Fruit fly (Drosophila melanogaster) whole organism, pupa: ENCODE measurements around the gene Polr2J.

Experiments
- CG9948 ChIP-seq: fragments of 200-800 bp; sonication (Bioruptor generic); optimal IDR thresholded peaks from 2 replicates; lab custom pipeline; 2018; ENCODE audit warnings: missing biosample characterization, mild to moderate bottlenecking, missing genetic modification characterization, moderate library complexity
- Pif1A ChIP-seq: fragments of 200-800 bp; sonication (Bioruptor generic); optimal IDR thresholded peaks from 3 replicates; lab custom pipeline; 2016; ENCODE audit warnings: missing biosample characterization, missing genetic modification characterization
- Snoo ChIP-seq: fragments of 200-800 bp; sonication (Bioruptor generic); optimal IDR thresholded peaks from 3 replicates; lab custom pipeline; 2017; ENCODE audit warnings: missing biosample characterization, mild to moderate bottlenecking, missing genetic modification characterization, inconsistent platforms
- gl ChIP-seq: fragments of 200-800 bp; sonication (Bioruptor generic); optimal IDR thresholded peaks from 2 replicates; lab custom pipeline; 2018; ENCODE audit warnings: missing biosample characterization, mild to moderate bottlenecking, missing genetic modification characterization

DNA sequence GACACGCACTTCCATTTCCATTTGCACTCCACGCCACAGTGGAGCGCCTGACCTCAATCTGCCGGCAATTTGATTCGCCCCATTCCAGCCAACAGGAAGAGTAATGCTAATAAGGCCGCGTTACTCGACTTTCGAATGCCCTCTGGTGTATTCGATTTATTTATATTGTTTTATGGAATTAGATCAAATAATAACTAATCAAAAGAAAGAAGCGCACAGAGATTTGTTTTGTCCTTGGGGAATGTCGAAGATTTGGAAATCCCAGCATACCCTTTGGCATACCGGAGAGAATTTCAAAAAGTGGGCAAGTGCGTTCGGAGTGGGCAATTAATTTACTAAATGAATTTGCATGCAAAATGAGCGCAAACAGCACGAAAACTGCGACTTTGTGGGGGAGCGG is 35.4 kb downstream of the Polr2J start:
- TF ChIP-seq Snoo (tag; lab: Kevin White, UChicago) (no peak), CG9948 (tag; lab: Kevin White, UChicago) (no peak), Pif1A (GFP tag; lab: Kevin White, UChicago) (peak; percentile 33), gl (tag; lab: Kevin White, UChicago) (no peak)
